Fruit fly (Drosophila melanogaster): ENCODE measurements around the gene CG2124.

The CG2124 gene

DNA sequence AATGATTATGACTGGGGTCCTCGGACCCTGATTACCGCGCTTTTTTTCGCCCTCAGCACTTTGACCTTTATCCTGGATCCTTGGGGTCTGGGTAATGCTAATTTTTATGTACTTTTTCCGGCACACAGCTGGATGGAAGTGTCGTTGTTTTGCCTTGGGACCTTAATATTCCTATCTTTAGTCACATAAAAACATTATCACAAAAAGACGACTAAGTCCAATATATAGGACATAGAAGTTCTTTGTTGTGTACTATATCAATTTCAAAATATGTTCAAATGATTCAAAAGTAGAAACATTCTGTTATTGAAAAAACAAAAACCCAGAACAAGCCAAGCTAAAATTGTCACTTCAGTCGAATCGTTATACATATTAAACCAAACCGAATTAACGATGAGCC is 7.1 kb upstream of the CG2124 start, which contains the start of gene Rab9D:
Rab9D (plus strand) TSS at position 301 of the 400 bp plus-strand sequence.
- TF ChIP-seq Mnt (GFP tag; optimal IDR thresholded peaks at IDR 0.05) (no peak), bab1 (GFP tag; optimal IDR thresholded peaks at IDR 0.05) (no peak), pad (GFP tag; optimal IDR thresholded peaks at IDR 0.05) (no peak), CG7045 (GFP tag; optimal IDR thresholded peaks at IDR 0.05) (no peak), Hr96 (GFP tag; optimal IDR thresholded peaks at IDR 0.05) (no peak), Crg-1 (GFP tag; optimal IDR thresholded peaks at IDR 0.05) (no peak), CG33017 (tag; optimal IDR thresholded peaks at IDR 0.05) (no peak), CG5204 (GFP tag; optimal IDR thresholded peaks at IDR 0.05) (no peak), CG1620 (GFP tag; optimal IDR thresholded peaks at IDR 0.05) (no peak), ovo (GFP tag; optimal IDR thresholded peaks at IDR 0.05) (no peak), tj (GFP tag; optimal IDR thresholded peaks at IDR 0.05) (no peak), CG12768 (GFP tag; optimal IDR thresholded peaks at IDR 0.05) (no peak), cnc (optimal IDR thresholded peaks at IDR 0.05) (no peak), toe (GFP tag; optimal IDR thresholded peaks at IDR 0.05) (no peak), cic (GFP tag; optimal IDR thresholded peaks at IDR 0.05) (no peak), CG7101 (tag; optimal IDR thresholded peaks at IDR 0.05) (no peak), CG14711 (tag; optimal IDR thresholded peaks at IDR 0.05) (no peak)

DNA sequence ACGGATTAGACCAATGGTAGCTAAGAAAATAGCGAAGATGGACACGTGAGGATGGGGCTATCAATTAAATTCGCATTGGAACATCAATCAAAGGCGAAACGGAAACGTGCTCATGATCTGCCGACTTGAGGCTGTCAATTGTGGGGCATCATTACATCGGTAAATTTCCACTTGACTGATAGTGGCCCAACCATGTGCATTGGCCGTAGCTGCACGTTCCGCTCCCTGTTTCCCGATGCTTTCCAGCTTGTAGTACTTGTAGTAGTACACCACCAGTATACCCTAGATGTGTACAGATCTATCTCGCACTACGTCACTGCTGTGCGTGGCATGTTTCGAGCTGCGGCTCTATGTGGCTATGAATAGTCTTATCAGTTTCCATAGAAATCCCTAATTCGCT is 3.4 kb downstream of the CG2124 start:
- no peak for TF ChIP-seq CG7045 (GFP tag; optimal IDR thresholded peaks at IDR 0.05)
- peak; percentile 2 for TF ChIP-seq Mnt (GFP tag; optimal IDR thresholded peaks at IDR 0.05)

DNA sequence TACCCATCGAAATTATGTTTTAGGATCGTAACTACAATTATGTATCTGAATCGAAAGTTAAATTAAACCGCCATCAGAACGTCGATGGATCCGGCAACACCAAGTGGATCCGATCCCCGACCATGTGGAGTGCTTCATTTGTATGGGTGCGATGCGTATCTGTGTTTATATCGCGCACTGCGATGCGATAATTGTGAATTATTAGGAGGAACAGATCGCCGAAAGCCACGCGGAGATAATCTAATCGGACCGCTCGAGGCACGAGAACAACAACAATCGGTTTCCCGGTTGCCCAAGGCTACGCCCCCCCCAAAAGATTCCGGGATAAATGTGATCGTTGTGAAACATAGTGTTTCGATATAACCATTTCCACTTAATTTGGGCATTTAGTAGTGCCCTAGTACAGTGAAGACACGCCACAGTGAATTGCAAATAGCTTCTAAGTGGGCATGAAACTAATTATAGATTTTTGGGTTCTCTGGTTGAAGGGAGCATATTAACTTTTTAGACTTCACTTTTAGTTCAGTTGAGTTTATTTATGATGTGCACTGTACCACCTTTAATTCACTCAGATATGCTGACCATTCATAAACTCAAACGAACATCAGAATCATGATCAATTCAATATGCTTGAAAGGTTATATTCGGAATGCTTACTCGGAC is 4.5 kb downstream of the CG2124 start:
- TF ChIP-seq tj (GFP tag; optimal IDR thresholded peaks at IDR 0.05) (peak; percentile 55), CG1620 (GFP tag; optimal IDR thresholded peaks at IDR 0.05) (peak; percentile 2), CG14711 (tag; optimal IDR thresholded peaks at IDR 0.05) (peak; percentile 54), Mnt (GFP tag; optimal IDR thresholded peaks at IDR 0.05) (peak; percentile 29), bab1 (GFP tag; optimal IDR thresholded peaks at IDR 0.05) (peak; percentile 58), CG12768 (GFP tag; optimal IDR thresholded peaks at IDR 0.05) (no peak), CG7101 (tag; optimal IDR thresholded peaks at IDR 0.05) (peak; percentile 43), toe (GFP tag; optimal IDR thresholded peaks at IDR 0.05) (no peak), pad (GFP tag; optimal IDR thresholded peaks at IDR 0.05) (peak; percentile 25)

DNA sequence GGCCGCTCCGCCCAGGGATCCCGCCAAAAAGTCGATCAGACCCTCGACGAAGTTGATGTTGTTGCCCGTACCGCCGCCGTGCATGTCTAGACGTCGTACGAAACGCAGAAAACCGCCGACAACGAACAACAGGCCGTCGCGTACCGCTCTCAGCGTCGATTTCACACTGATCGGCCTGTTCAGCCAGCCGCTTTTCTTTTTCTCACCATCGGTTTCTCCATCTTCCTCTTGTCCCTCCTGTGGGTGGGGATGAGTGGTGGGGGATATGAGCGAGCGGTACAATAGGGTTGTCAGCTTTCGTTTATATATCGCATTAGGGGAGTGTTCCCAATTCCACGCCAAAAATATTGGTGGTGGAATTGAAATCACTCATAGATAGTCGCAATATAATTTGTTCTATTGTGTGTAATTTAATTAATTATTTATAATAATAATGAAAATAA is 5.6 kb downstream of the CG2124 start:
- TF ChIP-seq Hr96 (GFP tag; optimal IDR thresholded peaks at IDR 0.05) (peak; percentile 8), tj (GFP tag; optimal IDR thresholded peaks at IDR 0.05) (peak; percentile 39), pad (GFP tag; optimal IDR thresholded peaks at IDR 0.05) (peak; percentile 64), CG33017 (tag; optimal IDR thresholded peaks at IDR 0.05) (no peak), Mnt (GFP tag; optimal IDR thresholded peaks at IDR 0.05) (peak; percentile 5), CG14711 (tag; optimal IDR thresholded peaks at IDR 0.05) (peak; percentile 93), bab1 (GFP tag; optimal IDR thresholded peaks at IDR 0.05) (no peak), CG1620 (GFP tag; optimal IDR thresholded peaks at IDR 0.05) (peak; percentile 0), ovo (GFP tag; optimal IDR thresholded peaks at IDR 0.05) (peak; percentile 12), CG11617 (GFP tag; optimal IDR thresholded peaks at IDR 0.05) (peak; percentile 11), CG7101 (tag; optimal IDR thresholded peaks at IDR 0.05) (peak; percentile 40)

DNA sequence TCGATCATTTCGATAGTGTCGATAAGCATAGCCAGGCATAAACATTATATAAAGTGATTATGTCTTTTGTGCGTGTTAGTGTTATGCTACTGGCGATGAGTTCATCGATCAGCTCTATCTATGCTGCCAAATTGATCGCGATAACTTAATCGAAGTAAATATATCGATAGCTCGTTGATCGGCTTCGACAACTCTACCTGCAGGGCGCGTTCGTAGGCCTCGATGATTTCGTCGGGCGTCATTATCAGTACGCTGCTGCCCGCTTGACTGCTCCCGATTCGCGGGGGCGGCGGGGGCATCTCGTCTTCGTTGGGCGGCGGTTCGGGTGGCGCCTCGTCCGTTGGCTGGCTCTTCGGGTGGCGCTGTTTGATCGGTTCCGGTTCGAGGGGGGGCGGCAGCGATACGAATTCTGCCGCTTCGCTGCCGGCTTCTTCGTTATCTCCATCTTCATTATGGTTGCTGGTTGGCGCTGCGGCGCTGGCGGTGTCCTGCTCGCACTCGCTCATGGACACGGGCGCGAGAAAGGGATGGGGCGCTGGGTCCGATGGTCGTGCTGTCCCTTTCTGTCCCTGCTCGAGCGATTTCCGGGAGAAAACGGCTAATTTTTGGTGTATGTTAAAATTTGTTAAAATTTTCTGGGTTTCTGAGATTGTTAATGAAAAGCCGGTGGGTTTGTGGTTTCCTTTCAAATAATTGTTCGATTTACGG is 6.3 kb downstream of the CG2124 start, which contains the start of gene CG1628:
CG1628 (minus strand) TSS at position 658 of the 708 bp plus-strand sequence.
- TF ChIP-seq Crg-1 (GFP tag; optimal IDR thresholded peaks at IDR 0.05) (no peak), cic (GFP tag; optimal IDR thresholded peaks at IDR 0.05) (no peak), tj (GFP tag; optimal IDR thresholded peaks at IDR 0.05) (no peak), CG12768 (GFP tag; optimal IDR thresholded peaks at IDR 0.05) (no peak), CG1620 (GFP tag; optimal IDR thresholded peaks at IDR 0.05) (no peak), Clk (GFP tag; optimal IDR thresholded peaks at IDR 0.05) (no peak), Mnt (GFP tag; optimal IDR thresholded peaks at IDR 0.05) (no peak), toe (GFP tag; optimal IDR thresholded peaks at IDR 0.05) (no peak), pad (GFP tag; optimal IDR thresholded peaks at IDR 0.05) (no peak)

DNA sequence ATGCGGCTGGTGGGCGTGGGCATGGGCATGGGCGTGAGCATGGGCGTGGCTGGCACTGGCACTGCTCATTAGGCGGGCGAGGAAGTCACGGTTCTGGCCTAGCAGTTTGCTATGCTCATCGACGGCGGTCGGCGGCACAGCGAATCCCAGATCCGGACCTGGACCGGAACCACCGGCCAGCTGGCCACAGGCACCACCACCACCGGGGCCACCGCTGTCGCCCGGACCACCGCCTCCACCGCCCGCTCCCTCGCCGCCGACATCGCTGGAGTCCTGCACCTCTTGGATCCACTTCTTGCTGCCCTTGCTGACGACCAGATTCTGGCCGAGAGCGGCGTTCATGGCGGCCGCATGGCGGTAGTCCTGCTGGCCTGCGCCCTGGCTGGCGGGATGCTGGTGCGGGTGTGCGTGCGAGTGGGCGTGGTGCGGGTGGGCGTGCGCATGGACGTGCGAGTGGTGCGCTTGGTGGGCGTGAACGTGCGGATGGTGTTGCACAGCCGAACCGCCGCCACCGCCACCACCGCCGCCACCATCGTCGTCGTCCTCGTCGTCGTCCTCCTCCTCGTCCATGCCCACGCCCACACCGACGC is 11.1 kb downstream of the CG2124 start:
- no peak for TF ChIP-seq CG14711 (tag; optimal IDR thresholded peaks at IDR 0.05)
- no peak for TF ChIP-seq CG33017 (tag; optimal IDR thresholded peaks at IDR 0.05)
- no peak for TF ChIP-seq tj (GFP tag; optimal IDR thresholded peaks at IDR 0.05)
- no peak for TF ChIP-seq Crg-1 (GFP tag; optimal IDR thresholded peaks at IDR 0.05)
- TF ChIP-seq Mnt (GFP tag; optimal IDR thresholded peaks at IDR 0.05), result no peak
- TF ChIP-seq CG5204 (GFP tag; optimal IDR thresholded peaks at IDR 0.05), result no peak
- no peak for TF ChIP-seq CG11617 (GFP tag; optimal IDR thresholded peaks at IDR 0.05)
- TF ChIP-seq CG7101 (tag; optimal IDR thresholded peaks at IDR 0.05), result no peak
- no peak for TF ChIP-seq ovo (GFP tag; optimal IDR thresholded peaks at IDR 0.05)
- no peak for TF ChIP-seq pad (GFP tag; optimal IDR thresholded peaks at IDR 0.05)
- TF ChIP-seq bab1 (GFP tag; optimal IDR thresholded peaks at IDR 0.05), result no peak
- TF ChIP-seq kay (GFP tag; ENCODE audit: borderline replicate concordance), result no peak
- no peak for TF ChIP-seq CG1620 (GFP tag; optimal IDR thresholded peaks at IDR 0.05)
- TF ChIP-seq CG7045 (GFP tag; optimal IDR thresholded peaks at IDR 0.05), result no peak
- no peak for TF ChIP-seq Hr96 (GFP tag; optimal IDR thresholded peaks at IDR 0.05)
- TF ChIP-seq cic (GFP tag; optimal IDR thresholded peaks at IDR 0.05), result no peak
- no peak for TF ChIP-seq CG12768 (GFP tag; optimal IDR thresholded peaks at IDR 0.05)
- TF ChIP-seq Clk (GFP tag; optimal IDR thresholded peaks at IDR 0.05), result no peak
- no peak for TF ChIP-seq cnc (optimal IDR thresholded peaks at IDR 0.05)

All from whole organism, adult.